Fruit fly (Drosophila melanogaster) whole organism, embryonic: ENCODE results near the gene ND-49L.

Source experiments
- CG10543 ChIP-seq: fragments of 200-800 bp; sonication (Bioruptor generic); optimal IDR thresholded peaks from 3 replicates; lab custom pipeline; 2017; ENCODE audit warnings: missing biosample characterization, mild to moderate bottlenecking, missing genetic modification characterization, moderate library complexity
- CG5245 ChIP-seq: fragments of 200-800 bp; sonication (Bioruptor generic); optimal IDR thresholded peaks from 3 replicates; lab custom pipeline; 2016; ENCODE audit warnings: missing biosample characterization, missing genetic modification characterization
- Sry-δ ChIP-seq: fragments of 200-800 bp; sonication (Bioruptor generic); optimal IDR thresholded peaks from 2 replicates; lab custom pipeline; 2016; ENCODE audit warnings: missing biosample characterization, missing genetic modification characterization
- nerfin-1 ChIP-seq: fragments of 200-800 bp; sonication (Bioruptor generic); optimal IDR thresholded peaks from 3 replicates; lab custom pipeline; 2019; ENCODE audit warnings: missing biosample characterization, mild to moderate bottlenecking, missing genetic modification characterization, moderate library complexity

- TF ChIP-seq nerfin-1 (tag; lab: Kevin White, UChicago) (no peak), CG5245 (no peak), CG10543 (GFP tag; lab: Kevin White, UChicago) (no peak), Sry-δ (no peak)
Measured at dm6 chr3R:25318011-25318410, 40.1 kb upstream of the ND-49L start, which contains the start of gene CG10553.
